Fruit fly (Drosophila melanogaster): ENCODE results near the gene dib.

dib gene

DNA sequence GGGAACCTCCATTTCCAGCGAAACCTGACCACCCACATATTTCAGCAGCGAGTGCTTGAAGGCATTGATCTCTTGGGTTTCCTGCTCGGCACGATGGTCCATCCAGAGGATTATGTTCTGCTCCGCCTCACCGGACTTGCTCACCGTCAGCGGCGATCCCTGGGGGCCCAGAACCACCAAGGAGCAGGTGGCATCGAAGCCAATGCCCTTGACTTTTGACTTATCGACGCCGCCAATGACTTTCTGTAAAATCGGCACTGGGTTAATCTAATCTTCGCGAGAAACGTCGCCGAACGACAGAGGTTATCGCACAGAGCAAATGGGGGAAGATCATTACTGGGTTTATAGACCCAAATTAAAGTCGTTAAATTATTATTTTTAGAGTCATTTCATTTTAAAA is 37.6 kb upstream of the dib start:
- no peak for TF ChIP-seq EcR (GFP tag; optimal IDR thresholded peaks at IDR 0.05)
- no peak for TF ChIP-seq Pif1B (GFP tag; optimal IDR thresholded peaks at IDR 0.05)
- no peak for TF ChIP-seq CG8301 (tag; optimal IDR thresholded peaks at IDR 0.05)
- TF ChIP-seq D1 (tag; optimal IDR thresholded peaks at IDR 0.05), result no peak
- no peak for TF ChIP-seq CG32121 (GFP tag; IDR thresholded peaks at IDR 0.05)
- TF ChIP-seq Snoo (tag; optimal IDR thresholded peaks at IDR 0.05), result no peak

DNA sequence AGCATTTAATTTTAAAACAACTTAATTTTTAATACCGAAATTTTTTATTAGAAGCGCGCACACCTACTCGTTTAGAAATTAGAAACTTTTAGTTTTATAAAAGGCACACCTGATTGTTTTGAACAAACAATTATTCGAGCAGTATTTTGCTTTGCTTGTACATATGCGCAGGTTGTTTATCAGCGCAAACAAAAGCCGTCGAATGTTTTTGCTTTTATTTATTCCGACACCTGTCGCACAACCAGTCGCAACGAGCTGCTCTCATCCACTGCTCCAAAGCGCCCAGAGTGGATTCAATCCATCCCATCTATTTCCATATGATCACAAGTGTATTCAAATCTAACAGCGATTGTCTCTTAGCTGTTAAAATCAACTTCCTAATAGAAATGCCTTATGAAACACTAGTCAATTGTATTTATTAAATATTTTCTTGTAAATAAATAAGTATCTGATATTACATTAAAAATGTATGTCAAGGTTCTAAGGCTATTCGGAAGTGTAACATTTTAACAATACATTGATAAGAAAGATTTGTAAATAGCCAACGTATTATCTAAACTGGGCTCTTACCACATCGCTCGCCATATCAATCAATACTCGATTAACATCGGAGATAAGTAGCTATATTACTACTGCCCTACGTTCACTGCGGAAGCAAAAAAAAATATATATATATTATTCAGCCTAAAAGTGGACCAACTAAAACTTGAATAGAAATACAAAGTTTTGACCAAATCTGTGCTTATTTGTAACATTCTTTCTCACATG is 36.2 kb upstream of the dib start, which contains the start of gene CG11594:
Gene CG11594 (minus strand): TSS at position 274 of the 768 bp plus-strand sequence.
- TF ChIP-seq CG10348 (GFP tag; IDR thresholded peaks at IDR 0.05) (no peak), CG14655 (GFP tag; optimal IDR thresholded peaks at IDR 0.05) (no peak), Pif1A (GFP tag; optimal IDR thresholded peaks at IDR 0.05) (no peak), CG8301 (tag; optimal IDR thresholded peaks at IDR 0.05) (no peak), CG13204 (GFP tag; optimal IDR thresholded peaks at IDR 0.05) (no peak), CG32121 (GFP tag; IDR thresholded peaks at IDR 0.05) (no peak), CG12605 (GFP tag; IDR thresholded peaks at IDR 0.05) (no peak), D1 (tag; optimal IDR thresholded peaks at IDR 0.05) (no peak), CG8159 (tag; optimal IDR thresholded peaks at IDR 0.05) (no peak)

DNA sequence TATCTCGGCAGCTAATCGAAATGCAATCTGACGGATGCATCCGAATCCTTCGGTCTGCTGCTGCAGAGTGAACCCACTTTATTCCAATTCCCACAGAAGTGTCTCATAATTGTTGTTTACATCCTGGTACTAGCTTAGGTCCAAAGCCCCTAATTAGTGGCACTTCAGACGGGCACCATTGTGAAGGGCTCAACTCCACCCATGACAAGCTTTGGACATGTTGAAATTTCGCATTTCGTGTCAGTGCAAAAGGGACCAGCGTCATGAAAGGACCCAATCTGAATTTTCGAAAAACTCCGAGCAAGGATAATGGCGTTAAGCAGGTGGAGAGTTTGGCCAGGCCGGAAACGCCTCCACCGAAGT is 35.6 kb upstream of the dib start, which contains the start of gene Gr64a:
Gene Gr64a (plus strand): TSS at position 264 of the 363 bp plus-strand sequence.
- TF ChIP-seq CG15710 (tag; optimal IDR thresholded peaks at IDR 0.05), result no peak
- no peak for TF ChIP-seq CG34367 (tag; optimal IDR thresholded peaks at IDR 0.05)
- no peak for TF ChIP-seq CG32121 (GFP tag; IDR thresholded peaks at IDR 0.05)
- TF ChIP-seq CG14655 (GFP tag; optimal IDR thresholded peaks at IDR 0.05), result no peak
- TF ChIP-seq Pif1A (GFP tag; optimal IDR thresholded peaks at IDR 0.05), result no peak
- TF ChIP-seq Ets98B (GFP tag; IDR thresholded peaks at IDR 0.05), result no peak
- no peak for TF ChIP-seq fd96Ca (GFP tag; IDR thresholded peaks at IDR 0.05)
- TF ChIP-seq Snoo (tag; optimal IDR thresholded peaks at IDR 0.05), result no peak
- no peak for TF ChIP-seq rn (GFP tag; IDR thresholded peaks at IDR 0.05)
- no peak for TF ChIP-seq CG12605 (GFP tag; IDR thresholded peaks at IDR 0.05)
- TF ChIP-seq CG10348 (GFP tag; IDR thresholded peaks at IDR 0.05), result no peak

- no peak for TF ChIP-seq Ets98B (GFP tag; IDR thresholded peaks at IDR 0.05)
- no peak for TF ChIP-seq Pif1A (GFP tag; optimal IDR thresholded peaks at IDR 0.05)
- no peak for TF ChIP-seq CG12605 (GFP tag; IDR thresholded peaks at IDR 0.05)
- no peak for TF ChIP-seq CG14655 (GFP tag; optimal IDR thresholded peaks at IDR 0.05)
- TF ChIP-seq CG8301 (tag; optimal IDR thresholded peaks at IDR 0.05), result no peak
- no peak for TF ChIP-seq CG4496 (GFP tag; IDR thresholded peaks at IDR 0.05)
- TF ChIP-seq CG10348 (GFP tag; IDR thresholded peaks at IDR 0.05), result no peak
- no peak for TF ChIP-seq rn (GFP tag; IDR thresholded peaks at IDR 0.05)
- no peak for TF ChIP-seq CG32121 (GFP tag; IDR thresholded peaks at IDR 0.05)
- no peak for TF ChIP-seq CG13204 (GFP tag; optimal IDR thresholded peaks at IDR 0.05)
- no peak for TF ChIP-seq CG17806 (tag; optimal IDR thresholded peaks at IDR 0.05)
- TF ChIP-seq CG15710 (tag; optimal IDR thresholded peaks at IDR 0.05), result no peak
- TF ChIP-seq gl (tag; optimal IDR thresholded peaks at IDR 0.05), result no peak
- TF ChIP-seq Snoo (tag; optimal IDR thresholded peaks at IDR 0.05), result no peak
- TF ChIP-seq Pif1B (GFP tag; optimal IDR thresholded peaks at IDR 0.05), result no peak
These were observed 33.8 kb upstream of the dib start, which contains the start of the genes Gr64b and Gr64c for dm6 chr3L:4028305-4028704. Gene Gr64b (plus strand): TSS chr3L:4028605. Gene Gr64c (plus strand): TSS chr3L:4028605.

- TF ChIP-seq gl (tag; optimal IDR thresholded peaks at IDR 0.05) (no peak), fd96Ca (GFP tag; IDR thresholded peaks at IDR 0.05) (no peak), CG8301 (tag; optimal IDR thresholded peaks at IDR 0.05) (no peak), Ets98B (GFP tag; IDR thresholded peaks at IDR 0.05) (no peak), rn (GFP tag; IDR thresholded peaks at IDR 0.05) (no peak), Snoo (tag; optimal IDR thresholded peaks at IDR 0.05) (no peak), CG32121 (GFP tag; IDR thresholded peaks at IDR 0.05) (no peak), Pif1A (GFP tag; optimal IDR thresholded peaks at IDR 0.05) (no peak), CG13204 (GFP tag; optimal IDR thresholded peaks at IDR 0.05) (no peak), Pif1B (GFP tag; optimal IDR thresholded peaks at IDR 0.05) (no peak), D1 (tag; optimal IDR thresholded peaks at IDR 0.05) (no peak), CG17806 (tag; optimal IDR thresholded peaks at IDR 0.05) (no peak), CG15710 (tag; optimal IDR thresholded peaks at IDR 0.05) (no peak), CG14655 (GFP tag; optimal IDR thresholded peaks at IDR 0.05) (no peak), CG9948 (tag; optimal IDR thresholded peaks at IDR 0.05) (no peak), CG12605 (GFP tag; IDR thresholded peaks at IDR 0.05) (no peak)
These were observed 30.3 kb upstream of the dib start, which contains the start of the genes Gr64d and Gr64e for dm6 chr3L:4031762-4032161. Gene Gr64d (plus strand): TSS chr3L:4032062. Gene Gr64e (plus strand): TSS chr3L:4032141.

DNA sequence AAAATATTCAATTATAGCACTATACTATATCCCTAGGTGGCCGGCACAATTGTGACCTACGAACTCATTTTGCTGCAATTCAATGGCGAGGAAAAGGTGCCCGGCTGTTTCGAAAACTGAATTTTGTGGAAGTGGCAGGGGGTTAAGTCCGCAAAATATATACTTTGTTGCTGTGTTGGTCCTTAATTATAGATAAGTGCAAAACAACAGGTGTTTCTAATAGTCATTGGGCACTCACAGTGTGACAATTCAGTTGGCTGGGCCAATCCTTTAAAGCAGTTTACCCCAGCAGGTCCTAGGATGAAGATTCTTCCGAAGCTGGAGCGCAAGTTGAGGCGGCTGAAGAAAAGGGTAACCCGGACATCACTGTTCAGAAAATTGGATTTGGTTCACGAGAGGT is 26.6 kb upstream of the dib start, which contains the start of gene Gr64f:
Gene Gr64f (plus strand): TSS at position 301 of the 400 bp plus-strand sequence.
- TF ChIP-seq fd96Ca (GFP tag; IDR thresholded peaks at IDR 0.05) (no peak), CG13204 (GFP tag; optimal IDR thresholded peaks at IDR 0.05) (no peak), CG34367 (tag; optimal IDR thresholded peaks at IDR 0.05) (no peak), CG9948 (tag; optimal IDR thresholded peaks at IDR 0.05) (no peak), CG12605 (GFP tag; IDR thresholded peaks at IDR 0.05) (no peak), Pif1A (GFP tag; optimal IDR thresholded peaks at IDR 0.05) (no peak), D1 (tag; optimal IDR thresholded peaks at IDR 0.05) (no peak), Pif1B (GFP tag; optimal IDR thresholded peaks at IDR 0.05) (no peak), CG32121 (GFP tag; IDR thresholded peaks at IDR 0.05) (no peak), CG4496 (GFP tag; IDR thresholded peaks at IDR 0.05) (no peak), CG10348 (GFP tag; IDR thresholded peaks at IDR 0.05) (no peak), Snoo (tag; optimal IDR thresholded peaks at IDR 0.05) (no peak), Ets98B (GFP tag; IDR thresholded peaks at IDR 0.05) (no peak), gl (tag; optimal IDR thresholded peaks at IDR 0.05) (no peak), CG14655 (GFP tag; optimal IDR thresholded peaks at IDR 0.05) (no peak), EcR (GFP tag; optimal IDR thresholded peaks at IDR 0.05) (no peak), CG15710 (tag; optimal IDR thresholded peaks at IDR 0.05) (no peak), CG8159 (tag; optimal IDR thresholded peaks at IDR 0.05) (no peak), rn (GFP tag; IDR thresholded peaks at IDR 0.05) (no peak)

All from whole organism, pupa.